Fruit fly (Drosophila melanogaster) whole organism: ENCODE measurements around the gene CG5011.

Experiments
- CG8478 ChIP-seq: fragments of >200 bp; optimal IDR thresholded peaks from 2 replicates; lab custom pipeline; 2018; ENCODE audit warnings: inconsistent platforms
- Dll ChIP-seq: fragments of >200 bp; optimal IDR thresholded peaks from 2 replicates; lab custom pipeline; 2017
- EcR ChIP-seq, 2 experiments: fragments of >200 bp; optimal IDR thresholded peaks; 2 replicates each; lab custom pipeline; 2017; ENCODE audit warnings: missing biosample characterization in 2 of 2, missing genetic modification characterization in 2 of 2, missing genetic modification reagents in 2 of 2
- pan ChIP-seq: fragments of >200 bp; optimal IDR thresholded peaks from 2 replicates; lab custom pipeline; 2017
- psq ChIP-seq: fragments of >200 bp; optimal IDR thresholded peaks from 2 replicates; lab custom pipeline; 2017
- usp ChIP-seq: fragments of >200 bp; optimal IDR thresholded peaks from 2 replicates; lab custom pipeline; 2017; ENCODE audit warnings: missing biosample characterization, missing genetic modification characterization, mixed read lengths

The CG5011 gene

DNA sequence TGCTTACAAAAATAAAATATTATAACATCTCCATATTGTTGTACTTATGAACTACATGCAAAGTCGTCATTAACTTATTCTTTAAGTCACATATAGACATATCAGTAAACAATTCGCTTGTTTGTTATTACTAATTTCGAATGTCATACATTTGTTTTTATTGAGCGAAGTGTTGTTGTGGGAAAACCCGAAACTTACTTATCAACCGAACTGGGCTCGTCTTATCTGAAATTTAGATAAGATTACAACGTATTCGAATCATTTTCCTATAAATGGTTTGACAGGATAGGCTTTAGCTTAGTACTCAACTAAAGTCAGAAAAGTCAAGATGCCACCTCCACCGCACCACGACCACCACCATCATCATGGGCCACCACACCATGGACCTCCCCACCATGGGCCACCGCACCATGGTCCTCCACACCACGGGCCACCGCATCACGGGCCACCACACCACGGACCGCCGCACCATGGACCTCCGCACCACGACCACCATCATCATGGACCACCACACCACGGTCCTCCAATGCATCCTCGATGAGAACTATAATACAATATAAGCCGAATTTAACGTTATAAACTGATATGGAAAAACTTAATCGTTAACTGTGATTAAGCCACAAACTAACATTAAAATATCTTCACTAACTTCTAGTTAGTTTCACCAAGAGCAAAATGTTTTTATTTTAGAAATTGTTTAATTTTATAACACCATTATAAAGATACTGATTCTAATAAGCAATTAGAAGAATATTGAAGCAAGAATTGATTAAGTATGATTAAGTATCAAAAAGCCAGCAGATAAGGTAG lies at the start of gene CG5011, which contains the start of gene CG43349:
Gene CG5011, plus strand, starts transcription at position 760 of the 810 bp plus-strand sequence.
Gene CG43349, plus strand, starts transcription at position 294 of the 810 bp plus-strand sequence.
- TF ChIP-seq psq (lab: Kevin White, UChicago) (no peak), usp (no peak), Dll (lab: Kevin White, UChicago) (no peak), EcR (GFP tag; optimal IDR thresholded peaks at IDR 0.05; lab: Kevin White, UChicago) (no peak), pan (lab: Kevin White, UChicago) (no peak), CG8478 (no peak)

dm6 chr2L:1152693-1153092 lies 47.8 kb upstream of the CG5011 start:
- TF ChIP-seq psq (lab: Kevin White, UChicago) (no peak), EcR (GFP tag; optimal IDR thresholded peaks at IDR 0.05; lab: Kevin White, UChicago) (no peak), CG8478 (no peak), pan (lab: Kevin White, UChicago) (no peak), usp (no peak), Dll (lab: Kevin White, UChicago) (no peak)

dm6 chr2L:1156592-1157249 lies 43.8 kb upstream of the CG5011 start:
- TF ChIP-seq CG8478 (no peak), pan (lab: Kevin White, UChicago) (no peak), psq (lab: Kevin White, UChicago) (no peak), Dll (lab: Kevin White, UChicago) (no peak)

DNA sequence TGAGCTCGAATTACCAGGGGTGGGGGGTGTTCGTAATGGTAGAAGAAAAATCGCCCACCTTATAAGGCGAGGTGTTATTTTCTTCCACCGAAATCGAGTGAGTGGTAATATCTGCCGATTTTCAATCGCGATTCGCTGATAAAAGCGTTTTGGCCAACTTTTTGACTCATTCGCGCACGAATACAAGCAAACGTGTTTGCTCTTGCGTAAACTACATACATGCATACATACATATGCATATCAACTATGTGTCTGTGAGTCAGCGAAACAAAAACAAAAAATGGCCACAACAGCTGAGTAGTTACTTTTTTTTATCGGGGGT lies 43.2 kb upstream of the CG5011 start:
- TF ChIP-seq CG8478 (no peak), Dll (lab: Kevin White, UChicago) (no peak), psq (lab: Kevin White, UChicago) (no peak), EcR (GFP tag; optimal IDR thresholded peaks at IDR 0.05; lab: Kevin White, UChicago) (no peak), pan (lab: Kevin White, UChicago) (no peak), usp (no peak)

DNA sequence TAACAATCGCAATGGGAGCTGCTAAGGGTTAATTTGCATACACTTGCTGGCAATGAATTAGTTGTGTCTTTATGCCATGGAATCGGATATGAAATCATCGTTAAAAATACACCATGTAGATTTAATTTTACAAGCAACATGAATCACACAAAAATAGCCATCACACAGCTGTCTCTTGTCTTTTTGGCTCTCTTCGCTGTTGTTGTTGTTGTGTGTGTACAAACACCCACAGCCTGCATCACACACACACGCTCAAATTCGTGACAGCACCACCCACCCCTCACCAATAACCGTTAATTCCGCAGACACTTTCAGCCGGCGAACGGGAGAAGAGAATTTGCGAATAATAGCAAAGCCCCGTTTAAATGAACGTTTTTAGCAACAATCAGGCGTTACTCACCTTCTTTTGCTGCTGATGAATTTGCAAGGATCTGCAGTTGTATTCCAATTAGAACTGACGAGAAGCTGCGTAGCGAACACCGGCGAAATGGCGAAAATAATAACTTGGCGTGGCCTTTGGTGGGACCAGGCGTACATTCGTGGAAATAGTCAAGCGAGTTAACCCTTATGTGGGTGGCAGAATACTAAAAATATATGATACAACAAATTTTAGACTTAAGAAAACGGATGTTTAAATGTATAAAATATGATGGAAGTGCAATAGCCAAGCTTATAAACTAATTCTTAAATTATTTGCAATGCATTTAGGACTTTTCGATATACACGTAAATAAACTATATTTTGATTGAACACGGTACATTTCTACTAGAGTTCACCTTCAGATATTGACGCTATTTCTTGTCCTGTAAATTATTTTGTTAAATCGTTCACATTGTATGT lies 42.6 kb upstream of the CG5011 start, which contains the start of gene capt:
Gene capt, minus strand, starts transcription at position 584 of the 840 bp plus-strand sequence.
- TF ChIP-seq psq (lab: Kevin White, UChicago), result no peak
- TF ChIP-seq usp, result no peak
- TF ChIP-seq CG8478, result no peak
- TF ChIP-seq pan (lab: Kevin White, UChicago), result no peak
- TF ChIP-seq EcR (GFP tag; optimal IDR thresholded peaks at IDR 0.05; lab: Kevin White, UChicago), result no peak
- TF ChIP-seq Dll (lab: Kevin White, UChicago), result no peak

DNA sequence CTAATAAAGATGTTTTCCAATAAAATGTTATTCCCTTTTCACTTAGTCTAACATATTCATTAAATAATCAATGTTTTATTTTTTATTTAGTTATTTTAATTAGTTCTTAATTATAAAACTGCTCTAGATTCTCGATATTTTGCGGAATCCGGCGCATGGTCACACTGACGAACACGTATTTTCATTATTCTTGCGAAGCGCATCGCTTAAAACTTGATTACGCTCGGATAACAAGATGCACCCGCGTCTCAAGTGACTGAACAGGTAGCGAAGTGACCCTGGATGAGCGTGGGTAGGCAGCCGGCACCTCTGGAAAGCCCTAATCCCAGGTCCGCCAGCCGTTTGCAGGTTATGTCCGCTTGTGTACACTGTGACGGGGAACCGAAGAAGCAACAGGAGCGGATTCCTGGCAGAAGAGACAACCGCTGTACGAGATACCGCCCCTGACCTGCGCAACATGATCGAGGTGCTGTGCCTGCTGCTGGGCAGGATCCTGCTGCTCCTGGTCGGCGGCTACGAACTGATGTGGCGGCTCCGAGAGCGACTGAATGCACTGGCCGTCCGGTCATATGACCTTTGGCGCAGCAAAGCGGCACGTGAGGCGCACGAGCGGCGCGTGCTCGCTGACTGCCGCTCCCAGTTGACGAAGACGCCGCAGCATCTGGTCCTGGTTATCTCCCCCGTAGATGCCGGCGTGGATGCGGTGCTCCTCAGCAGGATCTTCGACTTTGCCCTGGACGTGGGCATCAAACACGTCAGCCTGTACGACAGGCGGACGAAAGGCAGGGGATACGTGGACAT lies 41.8 kb upstream of the CG5011 start, which contains the start of gene Tango14:
Gene Tango14, plus strand, starts transcription at position 143 of the 801 bp plus-strand sequence.
- TF ChIP-seq EcR (GFP tag; optimal IDR thresholded peaks at IDR 0.05; lab: Kevin White, UChicago) (no peak), CG8478 (no peak), psq (lab: Kevin White, UChicago) (no peak), usp (no peak), Dll (lab: Kevin White, UChicago) (no peak), pan (lab: Kevin White, UChicago) (no peak)

dm6 chr2L:1163538-1164143 lies 36.8 kb upstream of the CG5011 start, which contains the start of gene CG5080:
Gene CG5080 (minus strand): TSS chr2L:1163886.
- TF ChIP-seq pan (lab: Kevin White, UChicago), result no peak
- TF ChIP-seq usp, result no peak
- TF ChIP-seq psq (lab: Kevin White, UChicago), result no peak
- no peak for TF ChIP-seq Dll (lab: Kevin White, UChicago)
- TF ChIP-seq CG8478, result no peak
- TF ChIP-seq EcR (GFP tag; optimal IDR thresholded peaks at IDR 0.05; lab: Kevin White, UChicago), result no peak

DNA sequence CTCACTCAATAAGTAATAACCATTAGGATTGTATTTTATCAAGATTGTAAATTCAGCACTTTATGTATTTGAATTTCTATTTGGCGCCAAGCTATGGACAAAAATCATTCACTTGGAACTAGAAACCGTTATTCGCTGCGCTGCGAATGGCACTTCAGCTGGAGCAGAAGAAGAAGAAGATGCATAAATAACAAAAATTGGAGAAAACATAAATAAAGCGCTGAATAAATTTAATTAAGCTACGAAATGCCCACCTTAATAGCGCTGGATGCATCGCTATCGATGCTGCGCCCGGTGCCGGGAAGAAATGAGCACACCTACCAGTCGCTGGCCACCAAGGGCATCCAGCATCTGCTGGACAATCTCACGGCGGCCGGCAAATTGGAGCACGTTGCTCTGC lies 36.2 kb upstream of the CG5011 start, which contains the start of gene IntS14:
Gene IntS14, plus strand, starts transcription at position 150 of the 400 bp plus-strand sequence.
- TF ChIP-seq pan (lab: Kevin White, UChicago) (no peak), EcR (GFP tag; optimal IDR thresholded peaks at IDR 0.05; lab: Kevin White, UChicago) (no peak), Dll (lab: Kevin White, UChicago) (no peak), psq (lab: Kevin White, UChicago) (no peak), CG8478 (no peak), usp (no peak)

DNA sequence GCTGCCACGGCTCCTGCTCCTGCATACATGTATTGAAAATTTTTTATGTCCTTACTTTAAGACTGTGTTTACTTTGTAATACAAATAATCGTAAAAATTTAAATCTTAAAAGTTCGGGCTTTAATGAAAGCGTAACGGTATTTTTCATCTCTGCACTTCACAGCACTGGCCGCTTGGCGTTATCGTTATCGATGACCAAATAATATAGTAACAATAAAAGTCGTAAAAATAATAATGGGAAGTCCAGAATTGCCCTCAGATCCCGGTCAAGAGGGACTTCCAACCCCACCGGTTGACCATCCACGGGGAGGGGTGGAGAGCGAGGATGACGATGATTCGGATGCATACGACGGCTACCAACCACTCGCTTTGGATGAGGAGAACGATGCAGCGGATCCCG lies 34.1 kb upstream of the CG5011 start, which contains the start of gene CG14341:
Gene CG14341, plus strand, starts transcription at position 181 of the 400 bp plus-strand sequence.
- no peak for TF ChIP-seq CG8478

- TF ChIP-seq usp, result no peak
Measured at dm6 chr2L:1169867-1170415, 30.5 kb upstream of the CG5011 start, which contains the start of the genes CG31922 and Plap. Gene CG31922 (plus strand): TSS chr2L:1170181. Gene Plap (minus strand): TSS chr2L:1170365.
